Fruit fly (Drosophila melanogaster) whole organism, embryonic: ENCODE results near the gene sac.

Experiments used
- Bgb ChIP-seq: fragments of 200-800 bp; sonication (Bioruptor generic); IDR thresholded peaks from 2 replicates; pipeline ENCODE4 v1.3.6; 2022; ENCODE audit warnings: missing biosample characterization, missing genetic modification characterization; ENCODE audit not compliant: partially characterized antibody
- CG11696 ChIP-seq: fragments of 200-800 bp; sonication (Bioruptor generic); IDR thresholded peaks from 2 replicates; pipeline ENCODE4 v1.3.6; 2022; ENCODE audit warnings: missing biosample characterization, missing genetic modification characterization
- CG13287 ChIP-seq: fragments of 200-800 bp; sonication (Bioruptor generic); IDR thresholded peaks from 2 replicates; pipeline ENCODE4 v1.3.6; 2022; ENCODE audit warnings: missing biosample characterization, missing genetic modification characterization; ENCODE audit not compliant: partially characterized antibody
- CG13894 ChIP-seq: fragments of 200-800 bp; sonication (Bioruptor generic); optimal IDR thresholded peaks from 3 replicates; lab custom pipeline; 2018; ENCODE audit warnings: missing biosample characterization, mild to moderate bottlenecking, missing genetic modification characterization, moderate library complexity
- CG14860 ChIP-seq: fragments of 200-800 bp; sonication (Bioruptor generic); IDR thresholded peaks from 3 replicates; pipeline ENCODE4 v1.3.6; 2022; ENCODE audit warnings: missing biosample characterization, missing genetic modification characterization; ENCODE audit not compliant: partially characterized antibody
- CG16779 ChIP-seq: fragments of 200-800 bp; sonication (Bioruptor generic); IDR thresholded peaks from 2 replicates; pipeline ENCODE4 v1.3.6; 2022; ENCODE audit warnings: missing biosample characterization, missing genetic modification characterization
- CG1792 ChIP-seq: fragments of 200-800 bp; sonication (Bioruptor generic); optimal IDR thresholded peaks from 2 replicates; lab custom pipeline; 2016; ENCODE audit warnings: missing biosample characterization, missing genetic modification characterization
- CG18011 ChIP-seq: fragments of 200-800 bp; sonication (Bioruptor generic); optimal IDR thresholded peaks from 2 replicates; lab custom pipeline; 2017; ENCODE audit warnings: missing biosample characterization, missing genetic modification characterization, mild to moderate bottlenecking, moderate library complexity, missing genotype
- CG18476 ChIP-seq: fragments of 200-800 bp; sonication (Bioruptor generic); optimal IDR thresholded peaks from 2 replicates; lab custom pipeline; 2016; ENCODE audit warnings: missing biosample characterization, mild to moderate bottlenecking, missing genetic modification characterization
- CG2202 ChIP-seq: fragments of 200-800 bp; sonication (Bioruptor generic); optimal IDR thresholded peaks from 2 replicates; lab custom pipeline; 2018; ENCODE audit warnings: missing biosample characterization, mild to moderate bottlenecking, missing genetic modification characterization
- CG30403 ChIP-seq: fragments of 200-800 bp; sonication (Bioruptor generic); optimal IDR thresholded peaks from 3 replicates; lab custom pipeline; 2016; ENCODE audit warnings: missing biosample characterization, missing genetic modification characterization
- CG33213 ChIP-seq: fragments of 200-800 bp; sonication (Bioruptor generic); optimal IDR thresholded peaks from 3 replicates; lab custom pipeline; 2016; ENCODE audit warnings: missing biosample characterization, missing genetic modification characterization
- CG34224 ChIP-seq: fragments of 200-800 bp; sonication (Bioruptor generic); IDR thresholded peaks from 3 replicates; pipeline ENCODE4 v1.3.6; 2022; ENCODE audit warnings: missing biosample characterization, missing genetic modification characterization; ENCODE audit not compliant: partially characterized antibody
- CG34422 ChIP-seq: fragments of 200-800 bp; sonication (Bioruptor generic); IDR thresholded peaks from 3 replicates; pipeline ENCODE4 v1.3.6; 2022; ENCODE audit warnings: missing biosample characterization, missing genetic modification characterization
- CG3838 ChIP-seq: fragments of 200-800 bp; sonication (Bioruptor generic); optimal IDR thresholded peaks from 3 replicates; lab custom pipeline; 2016; ENCODE audit warnings: missing biosample characterization, missing genetic modification characterization
- CG4360 ChIP-seq: fragments of 200-800 bp; sonication (Bioruptor generic); IDR thresholded peaks from 2 replicates; pipeline ENCODE4 v1.3.6; 2022; ENCODE audit warnings: missing biosample characterization, missing genetic modification characterization
- CG4617 ChIP-seq: fragments of 200-800 bp; sonication (Bioruptor generic); optimal IDR thresholded peaks from 3 replicates; lab custom pipeline; 2016; ENCODE audit warnings: missing biosample characterization, missing genetic modification characterization, borderline replicate concordance
- CG8290 ChIP-seq, 3 experiments: fragments of 200-800 bp; sonication (Bioruptor generic); optimal IDR thresholded peaks; 2 replicates each; lab custom pipeline; 2016 to 2019; ENCODE audit warnings: missing biosample characterization in 3 of 3, missing genetic modification characterization in 3 of 3, mild to moderate bottlenecking in 2 of 3, moderate library complexity in 1 of 3
- CG9797 ChIP-seq: fragments of 200-800 bp; sonication (Bioruptor generic); optimal IDR thresholded peaks from 3 replicates; lab custom pipeline; 2018; ENCODE audit warnings: missing biosample characterization, mild to moderate bottlenecking, missing genetic modification characterization
- CHES-1-like ChIP-seq: fragments of 200-800 bp; sonication (Bioruptor generic); optimal IDR thresholded peaks from 2 replicates; lab custom pipeline; 2016; ENCODE audit warnings: missing biosample characterization, missing genetic modification characterization
- CrebB ChIP-seq: fragments of 200-800 bp; sonication (Bioruptor generic); optimal IDR thresholded peaks from 3 replicates; lab custom pipeline; 2018; ENCODE audit warnings: missing biosample characterization, mild to moderate bottlenecking, missing genetic modification characterization
- Dbx ChIP-seq: fragments of 200-800 bp; sonication (Bioruptor generic); IDR thresholded peaks from 3 replicates; pipeline ENCODE4 v1.3.6; 2022; ENCODE audit warnings: missing biosample characterization, missing genetic modification characterization
- Dll ChIP-seq: fragments of 200-800 bp; sonication (Bioruptor generic); IDR thresholded peaks from 4 replicates; pipeline ENCODE4 v1.3.6; 2022; ENCODE audit warnings: missing biosample characterization, missing genetic modification characterization; ENCODE audit not compliant: partially characterized antibody
- MBD-R2 ChIP-seq: fragments of 200-800 bp; sonication (Bioruptor generic); IDR thresholded peaks from 2 replicates; pipeline ENCODE4 v1.3.6; 2022; ENCODE audit warnings: missing biosample characterization, missing genetic modification characterization
- MESR4 ChIP-seq: fragments of 200-800 bp; sonication (Bioruptor generic); optimal IDR thresholded peaks from 2 replicates; lab custom pipeline; 2018; ENCODE audit warnings: missing biosample characterization, mild to moderate bottlenecking, missing genetic modification characterization, moderate library complexity
- NC2β ChIP-seq: fragments of 200-800 bp; sonication (Bioruptor generic); optimal IDR thresholded peaks from 2 replicates; lab custom pipeline; 2016; ENCODE audit warnings: missing biosample characterization, missing genetic modification characterization
- Rx ChIP-seq: fragments of 200-800 bp; sonication (Bioruptor generic); IDR thresholded peaks from 2 replicates; pipeline ENCODE4 v1.3.6; 2022; ENCODE audit warnings: missing biosample characterization, missing genetic modification characterization
- Scr ChIP-seq: fragments of 200-800 bp; sonication (Bioruptor generic); IDR thresholded peaks from 2 replicates; pipeline ENCODE4 v1.3.6; 2022; ENCODE audit warnings: missing biosample characterization, missing genetic modification characterization; ENCODE audit not compliant: partially characterized antibody
- Sin3A ChIP-seq: fragments of >200 bp; optimal IDR thresholded peaks from 2 replicates; lab custom pipeline; 2018
- Sox100B ChIP-seq: fragments of 200-800 bp; sonication (Bioruptor generic); optimal IDR thresholded peaks from 3 replicates; lab custom pipeline; 2018; ENCODE audit warnings: missing biosample characterization, mild to moderate bottlenecking, missing genetic modification characterization
- Xrp1 ChIP-seq: fragments of 200-800 bp; sonication (Bioruptor generic); IDR thresholded peaks from 2 replicates; pipeline ENCODE4 v1.3.6; 2022; ENCODE audit warnings: missing biosample characterization, missing genetic modification characterization
- YL-1 ChIP-seq: fragments of 200-800 bp; sonication (Bioruptor generic); optimal IDR thresholded peaks from 3 replicates; lab custom pipeline; 2017; ENCODE audit warnings: missing biosample characterization, mild to moderate bottlenecking, missing genetic modification characterization
- bcd ChIP-seq: fragments of 200-800 bp; sonication (Bioruptor generic); optimal IDR thresholded peaks from 2 replicates; lab custom pipeline; 2017; ENCODE audit warnings: missing biosample characterization, mild to moderate bottlenecking, missing genetic modification characterization
- corto ChIP-seq: fragments of 200-800 bp; sonication (Bioruptor generic); optimal IDR thresholded peaks from 2 replicates; lab custom pipeline; 2016; ENCODE audit warnings: missing biosample characterization, mild to moderate bottlenecking, missing genetic modification characterization, moderate library complexity
- exex ChIP-seq: fragments of 200-800 bp; sonication (Bioruptor generic); optimal IDR thresholded peaks from 4 replicates; lab custom pipeline; 2018; ENCODE audit warnings: missing biosample characterization, mild to moderate bottlenecking, missing genetic modification characterization, moderate library complexity
- gcm2 ChIP-seq: fragments of 200-800 bp; sonication (Bioruptor generic); optimal IDR thresholded peaks from 2 replicates; lab custom pipeline; 2016; ENCODE audit warnings: missing biosample characterization, missing genetic modification characterization
- gfzf ChIP-seq: fragments of 200-800 bp; sonication (Bioruptor generic); optimal IDR thresholded peaks from 2 replicates; lab custom pipeline; 2016; ENCODE audit warnings: missing biosample characterization, mild to moderate bottlenecking, missing genetic modification characterization, moderate library complexity
- gsb-n ChIP-seq: fragments of 200-800 bp; sonication (Bioruptor generic); optimal IDR thresholded peaks from 3 replicates; lab custom pipeline; 2018; ENCODE audit warnings: missing biosample characterization, mild to moderate bottlenecking, missing genetic modification characterization
- jumu ChIP-seq: fragments of 200-800 bp; sonication (Bioruptor generic); optimal IDR thresholded peaks from 3 replicates; lab custom pipeline; 2016; ENCODE audit warnings: missing biosample characterization, missing genetic modification characterization
- lola ChIP-seq, 3 experiments: fragments of >200 bp in 2 of 3; fragments of 200-800 bp in 1 of 3; sonication (Bioruptor generic) in 1 of 3; optimal IDR thresholded peaks; 2 replicates each; lab custom pipeline; 2017 to 2019; ENCODE audit warnings: missing biosample characterization in 3 of 3, missing genetic modification characterization in 3 of 3, mild to moderate bottlenecking in 1 of 3, moderate library complexity in 1 of 3
- pb ChIP-seq: fragments of 200-800 bp; sonication (Bioruptor generic); optimal IDR thresholded peaks from 3 replicates; lab custom pipeline; 2016; ENCODE audit warnings: missing biosample characterization, missing genetic modification characterization
- peb ChIP-seq: fragments of 200-800 bp; sonication (Bioruptor generic); IDR thresholded peaks from 2 replicates; pipeline ENCODE4 v1.3.6; 2022; ENCODE audit warnings: missing biosample characterization, missing genetic modification characterization
- psq ChIP-seq: fragments of 200-800 bp; sonication (Bioruptor generic); optimal IDR thresholded peaks from 2 replicates; lab custom pipeline; 2017; ENCODE audit warnings: missing biosample characterization, missing genetic modification characterization
- pzg ChIP-seq: fragments of 200-800 bp; sonication (Bioruptor generic); optimal IDR thresholded peaks from 3 replicates; lab custom pipeline; 2018; ENCODE audit warnings: missing biosample characterization, mild to moderate bottlenecking, missing genetic modification characterization, moderate library complexity
- trem ChIP-seq: fragments of 200-800 bp; optimal IDR thresholded peaks from 3 replicates; lab custom pipeline; 2019; ENCODE audit warnings: missing biosample characterization, mild to moderate bottlenecking, missing genetic modification characterization, moderate library complexity
- tup ChIP-seq: fragments of 200-800 bp; sonication (Bioruptor generic); optimal IDR thresholded peaks from 2 replicates; lab custom pipeline; 2016; ENCODE audit warnings: missing biosample characterization, mild to moderate bottlenecking, missing genetic modification characterization, moderate library complexity

The sac gene

DNA sequence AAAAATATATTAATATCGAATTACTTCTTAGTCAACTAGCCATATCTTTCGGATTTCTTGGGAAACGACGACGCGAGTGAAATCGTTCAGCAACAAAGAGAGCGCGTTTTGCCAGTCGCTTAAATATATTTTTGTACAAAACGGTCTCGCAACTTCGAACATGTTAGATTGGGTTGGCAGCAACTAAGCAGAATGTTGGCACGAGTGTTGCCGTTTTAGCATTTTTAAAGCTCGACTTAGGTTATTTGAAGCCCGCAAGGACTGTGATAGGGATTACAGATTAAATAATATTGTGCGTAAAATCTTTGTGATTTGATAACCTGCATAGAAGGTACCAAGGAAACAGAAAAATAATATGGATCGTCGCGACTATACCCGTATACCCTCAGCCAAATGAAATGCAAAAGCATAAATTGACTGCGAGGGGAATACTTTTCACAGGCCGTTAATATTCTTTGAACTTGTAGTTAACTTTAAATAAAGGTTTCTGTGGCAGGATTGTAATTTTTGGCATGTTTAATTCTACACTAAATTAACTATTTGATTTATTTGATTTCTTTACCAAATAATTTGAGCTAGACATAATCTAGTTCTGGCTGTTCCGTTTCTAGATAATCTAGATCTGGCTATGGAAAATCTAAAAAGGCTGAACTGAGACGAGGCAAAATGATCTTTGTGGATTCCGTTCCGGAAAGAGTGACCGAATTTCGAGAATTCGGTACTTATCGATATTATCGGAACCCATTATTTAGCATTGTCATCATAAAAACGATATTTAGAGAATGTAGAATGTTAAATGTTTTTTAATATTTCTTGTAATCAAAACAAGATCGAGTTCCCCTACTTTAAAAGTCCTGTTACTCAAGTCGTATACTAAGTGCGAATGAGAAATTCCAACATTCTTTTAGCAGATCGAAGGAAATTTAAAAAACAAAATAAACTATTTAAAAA, 1.3 kb upstream of the sac start, which contains the start of gene CG31523 (continued):
- TF ChIP-seq Xrp1 (GFP tag; lab: Robert Waterston, UW) (no peak), CG3838 (no peak), gcm2 (GFP tag; lab: Kevin White, UChicago) (no peak), corto (GFP tag; lab: Kevin White, UChicago) (peak; percentile 51), Sox100B (GFP tag; lab: Kevin White, UChicago) (peak; percentile 11), peb (GFP tag; lab: Robert Waterston, UW) (no peak), CG14860 (GFP tag; lab: Robert Waterston, UW) (peak; percentile 55; the same call in 2 of the 3 replicates), CG30403 (peak; percentile 14), CrebB (tag; lab: Kevin White, UChicago) (no peak), jumu (no peak), lola (GFP tag; optimal IDR thresholded peaks at IDR 0.05; lab: Kevin White, UChicago) (peak in 1 of 3 experiments; percentile 12), psq (GFP tag; lab: Kevin White, UChicago) (no peak), CG16779 (GFP tag; lab: Robert Waterston, UW) (no peak), pzg (GFP tag; lab: Kevin White, UChicago) (peak; percentile 45), gfzf (GFP tag; lab: Kevin White, UChicago) (peak; percentile 55), bcd (no peak), CG34224 (peak; percentile 70; the same call in 2 of the 3 replicates), CG11696 (GFP tag; lab: Robert Waterston, UW) (no peak), pb (GFP tag; lab: Kevin White, UChicago) (no peak), CG18476 (GFP tag; lab: Kevin White, UChicago) (no peak), CG4617 (GFP tag; lab: Kevin White, UChicago) (no peak), NC2β (GFP tag; lab: Kevin White, UChicago) (no peak), exex (tag; lab: Kevin White, UChicago) (no peak), CG8290 (GFP tag; optimal IDR thresholded peaks at IDR 0.05; lab: Kevin White, UChicago) (no peak), CG8290 (tag; optimal IDR thresholded peaks at IDR 0.05; lab: Kevin White, UChicago) (peak in 1 of 2 experiments; percentile 4), CHES-1-like (GFP tag; lab: Kevin White, UChicago) (no peak), CG2202 (tag; lab: Kevin White, UChicago) (no peak), tup (GFP tag; lab: Kevin White, UChicago) (no peak)

DNA sequence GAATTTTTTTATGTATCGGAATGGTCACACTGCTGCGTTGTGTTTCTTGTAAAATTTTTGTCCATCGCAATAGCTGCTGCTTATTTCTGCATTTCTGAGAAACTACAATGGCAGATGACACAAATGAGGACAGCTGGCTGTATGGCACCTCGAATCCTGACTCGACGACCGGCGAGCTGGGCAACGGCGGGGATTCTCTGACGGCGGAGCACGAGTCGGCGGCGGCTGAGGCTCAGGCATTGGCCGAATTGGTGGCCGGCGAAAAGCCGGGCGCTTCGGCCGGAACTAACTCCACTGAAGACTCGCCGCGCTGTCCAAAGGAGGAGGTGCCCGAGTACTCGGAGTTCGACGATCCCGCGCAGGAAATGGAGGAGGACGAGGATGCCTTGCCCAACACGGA, 4.4 kb downstream of the sac start, which contains the start of gene Fip1:
Gene Fip1, plus strand, starts transcription at position 10 of the 400 bp plus-strand sequence.
- 0 out of 3 replicates have a peak, but pooled peaks have one; percentile 18 for TF ChIP-seq CG34224
- no peak for TF ChIP-seq CG18011 (GFP tag; lab: Kevin White, UChicago)
- TF ChIP-seq CG1792 = no peak
- TF ChIP-seq Dll (GFP tag; lab: Robert Waterston, UW) = 0 out of 4 replicates have a peak, but pooled peaks have one; percentile 39
- 0 out of 3 replicates have a peak, but pooled peaks have one; percentile 19 for TF ChIP-seq Dbx
- TF ChIP-seq Sin3A (lab: Kevin White, UChicago) = peak; percentile 2
- TF ChIP-seq CG33213 (GFP tag; lab: Kevin White, UChicago) = no peak
- peak; percentile 29; the same call in 1 of the 2 replicates for TF ChIP-seq CG13287 (GFP tag; lab: Robert Waterston, UW)
- peak; percentile 46 for TF ChIP-seq CG9797 (GFP tag; lab: Kevin White, UChicago)
- peak; percentile 31; the same call in 1 of the 2 replicates for TF ChIP-seq Scr (GFP tag; lab: Robert Waterston, UW)
- peak; percentile 77 for TF ChIP-seq MESR4 (GFP tag; lab: Kevin White, UChicago)
- TF ChIP-seq CG34422 (GFP tag; lab: Robert Waterston, UW) = peak; percentile 74; the same call in 1 of the 3 replicates
- TF ChIP-seq MBD-R2 (GFP tag; lab: Robert Waterston, UW) = peak; percentile 72
- TF ChIP-seq Rx (GFP tag; lab: Robert Waterston, UW) = no peak
- no peak for TF ChIP-seq trem (tag; lab: Kevin White, UChicago)
- TF ChIP-seq gsb-n (tag; lab: Kevin White, UChicago) = no peak
- TF ChIP-seq YL-1 (GFP tag; lab: Kevin White, UChicago) = peak; percentile 22
- TF ChIP-seq gfzf (GFP tag; lab: Kevin White, UChicago) = peak; percentile 48
- peak; percentile 32; the same call in 1 of the 2 replicates for TF ChIP-seq Bgb
- no peak for TF ChIP-seq CG13894
- TF ChIP-seq CG4360 = peak; percentile 43; the same call in 1 of the 2 replicates
